Fruit fly (Drosophila melanogaster) Kc167 (cell line): ENCODE data around the gene CG10516.

Experiments used
- Myc ChIP-seq: fragments of >200 bp; optimal IDR thresholded peaks from 2 replicates; lab custom pipeline; 2017; ENCODE audit warnings: missing external identifiers
- Sin3A ChIP-seq: fragments of >200 bp; optimal IDR thresholded peaks from 2 replicates; lab custom pipeline; 2018; ENCODE audit warnings: missing external identifiers
- h ChIP-seq: fragments of >200 bp; optimal IDR thresholded peaks from 3 replicates; lab custom pipeline; 2018; ENCODE audit warnings: missing external identifiers
- psq ChIP-seq: fragments of >200 bp; optimal IDR thresholded peaks from 2 replicates; lab custom pipeline; 2017; ENCODE audit warnings: missing external identifiers
- ttk ChIP-seq: sonication (Bioruptor generic); optimal IDR thresholded peaks from 2 replicates; lab custom pipeline; 2017; ENCODE audit warnings: missing external identifiers

DNA sequence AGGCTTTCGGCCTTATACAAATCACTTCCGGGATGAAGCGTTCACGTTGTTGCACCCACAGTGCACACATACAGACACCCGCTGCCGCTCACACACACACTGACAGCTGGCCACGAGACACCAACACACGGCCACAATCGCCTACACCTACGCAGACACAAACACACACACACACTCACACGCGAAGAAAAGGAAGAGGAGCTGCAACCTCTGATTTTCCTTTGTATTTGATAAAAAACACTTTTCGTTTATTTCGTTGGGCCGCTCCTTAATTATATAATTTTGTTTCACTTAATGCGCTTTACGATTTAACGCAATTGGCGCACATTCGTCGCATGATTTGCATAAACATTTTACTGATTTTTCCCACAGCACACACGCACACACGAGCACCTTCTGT, 43.7 kb upstream of the CG10516 start:
- TF ChIP-seq Myc (lab: Kevin White, UChicago) (no peak), ttk (no peak), h (no peak), psq (lab: Kevin White, UChicago) (no peak), Sin3A (lab: Kevin White, UChicago) (no peak)
